Worm (Caenorhabditis elegans) whole organism, L2 larva: ENCODE measurements around the gene F49F1.11.

ENCODE experiments used
- ZK546.5 ChIP-seq: sonication (generic microtip); optimal IDR thresholded peaks from 2 replicates; lab custom pipeline; 2017; ENCODE audit warnings: missing biosample characterization, missing genetic modification characterization
- ama-1 ChIP-seq: fragments of 150-350 bp; optimal IDR thresholded peaks from 2 replicates; lab custom pipeline; 2018; ENCODE audit warnings: inconsistent platforms
- blmp-1 ChIP-seq: sonication (generic microtip); optimal IDR thresholded peaks from 2 replicates; lab custom pipeline; 2017; ENCODE audit warnings: missing genetic modification characterization, mild to moderate bottlenecking, missing compliant biosample characterization, antibody characterized with exemption, moderate library complexity; ENCODE audit not compliant: insufficient read depth
- elt-1 ChIP-seq: fragments of 150-350 bp; optimal IDR thresholded peaks from 2 replicates; lab custom pipeline; 2014; ENCODE audit warnings: missing biosample characterization, missing genetic modification characterization
- gmeb-1 ChIP-seq: fragments of 150-350 bp; optimal IDR thresholded peaks from 2 replicates; lab custom pipeline; 2014; ENCODE audit warnings: missing biosample characterization, missing genetic modification characterization
- lin-13 ChIP-seq: fragments of 150-350 bp; optimal IDR thresholded peaks from 2 replicates; lab custom pipeline; 2014; ENCODE audit warnings: missing biosample characterization, missing genetic modification reagents, missing genetic modification characterization
- mdl-1 ChIP-seq, 2 experiments: fragments of 150-350 bp in 1 of 2; sonication (generic microtip) in 1 of 2; optimal IDR thresholded peaks; 2 replicates each; lab custom pipeline; 2017; ENCODE audit warnings: missing biosample characterization in 2 of 2, missing genetic modification characterization in 2 of 2
- nhr-10 ChIP-seq: sonication (generic microtip); optimal IDR thresholded peaks from 2 replicates; lab custom pipeline; 2017; ENCODE audit warnings: missing biosample characterization, missing genetic modification characterization
- nhr-12 ChIP-seq: fragments of 150-350 bp; optimal IDR thresholded peaks from 2 replicates; lab custom pipeline; 2014; ENCODE audit warnings: missing biosample characterization, missing genetic modification characterization
- nhr-6 ChIP-seq: fragments of 150-350 bp; optimal IDR thresholded peaks from 2 replicates; lab custom pipeline; 2014; ENCODE audit warnings: missing biosample characterization, missing genetic modification characterization
- sma-9 ChIP-seq, 2 experiments: fragments of 150-350 bp in 1 of 2; sonication (generic microtip) in 1 of 2; optimal IDR thresholded peaks; 2 replicates each; lab custom pipeline; 2014 to 2016; ENCODE audit warnings: missing genetic modification characterization in 2 of 2, mild to moderate bottlenecking in 1 of 2, missing biosample characterization in 1 of 2, missing compliant biosample characterization in 1 of 2, missing genetic modification reagents in 1 of 2, moderate library complexity in 1 of 2
- unc-39 ChIP-seq: fragments of 150-350 bp; optimal IDR thresholded peaks from 2 replicates; lab custom pipeline; 2014; ENCODE audit warnings: missing biosample characterization, missing genetic modification characterization
- zag-1 ChIP-seq: fragments of 150-350 bp; optimal IDR thresholded peaks from 2 replicates; lab custom pipeline; 2014; ENCODE audit warnings: missing biosample characterization, missing genetic modification characterization
- ztf-4 ChIP-seq: fragments of 150-350 bp; optimal IDR thresholded peaks from 2 replicates; lab custom pipeline; 2014; ENCODE audit warnings: missing biosample characterization, missing genetic modification characterization

DNA sequence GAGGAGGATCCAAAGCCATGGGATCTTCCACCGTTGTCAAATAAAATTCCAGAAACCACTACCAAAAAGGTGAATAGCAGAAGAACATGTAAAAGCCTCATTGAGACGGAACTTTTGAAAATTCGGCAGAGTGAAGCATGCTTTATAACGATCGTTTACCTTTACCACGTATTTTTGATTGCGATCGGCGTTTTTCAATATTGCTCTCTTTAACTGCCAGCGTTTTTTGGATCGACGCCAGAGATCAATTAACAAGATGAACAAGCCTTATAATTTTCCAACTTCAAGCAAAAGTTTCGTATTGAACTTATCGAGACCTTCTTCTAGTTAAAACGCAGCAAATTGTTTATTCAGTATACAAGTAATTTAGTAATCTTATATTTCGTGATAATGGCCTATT is 2.2 kb downstream of the F49F1.11 start, which contains the start of gene F49F1.10:
- TF ChIP-seq ztf-4 (tag; lab: Kevin White, UChicago), result no peak
- no peak for TF ChIP-seq ama-1 (lab: Kevin White, UChicago)
- no peak for TF ChIP-seq elt-1 (tag; lab: Kevin White, UChicago)
- TF ChIP-seq mdl-1 (tag; optimal IDR thresholded peaks at IDR 0.05; lab: Kevin White, UChicago), result no peak
- TF ChIP-seq gmeb-1 (tag; lab: Kevin White, UChicago), result no peak
- TF ChIP-seq unc-39 (tag; lab: Kevin White, UChicago), result no peak
- no peak for TF ChIP-seq nhr-12 (tag; lab: Kevin White, UChicago)
- no peak for TF ChIP-seq sma-9 (GFP tag; optimal IDR thresholded peaks at IDR 0.05; lab: Kevin White, UChicago)
- no peak for TF ChIP-seq sma-9 (tag; optimal IDR thresholded peaks at IDR 0.05; lab: Kevin White, UChicago)
- no peak for TF ChIP-seq nhr-10 (tag; lab: Kevin White, UChicago)
- TF ChIP-seq blmp-1, result no peak
- no peak for TF ChIP-seq nhr-6
- no peak for TF ChIP-seq zag-1 (tag; lab: Kevin White, UChicago)
- TF ChIP-seq ZK546.5 (tag; lab: Kevin White, UChicago), result no peak
- TF ChIP-seq lin-13 (GFP tag; lab: Kevin White, UChicago), result no peak
